Fruit fly (Drosophila melanogaster) whole organism, embryonic: Measurements from ENCODE around the gene Notum.

Source experiments
- Bgb ChIP-seq: fragments of 200-800 bp; sonication (Bioruptor generic); IDR thresholded peaks from 2 replicates; pipeline ENCODE4 v1.3.6; 2022; ENCODE audit warnings: missing biosample characterization, missing genetic modification characterization; ENCODE audit not compliant: partially characterized antibody
- CG11723 ChIP-seq: fragments of 200-800 bp; sonication (Bioruptor generic); optimal IDR thresholded peaks from 2 replicates; lab custom pipeline; 2017; ENCODE audit warnings: missing biosample characterization, mild to moderate bottlenecking, missing genetic modification characterization
- CG12071 ChIP-seq: fragments of 200-800 bp; sonication (Bioruptor generic); optimal IDR thresholded peaks from 3 replicates; lab custom pipeline; 2018; ENCODE audit warnings: missing biosample characterization, mild to moderate bottlenecking, missing genetic modification characterization
- CG1233 ChIP-seq: fragments of 200-800 bp; sonication (Bioruptor generic); optimal IDR thresholded peaks from 4 replicates; lab custom pipeline; 2018; ENCODE audit warnings: missing biosample characterization, mild to moderate bottlenecking, missing genetic modification characterization
- CG14441 ChIP-seq: fragments of 200-800 bp; sonication (Bioruptor generic); IDR thresholded peaks from 2 replicates; pipeline ENCODE4 v1.3.6; 2022; ENCODE audit warnings: missing biosample characterization, missing genetic modification characterization
- CG14710 ChIP-seq: fragments of 200-800 bp; sonication (Bioruptor generic); optimal IDR thresholded peaks from 3 replicates; lab custom pipeline; 2019; ENCODE audit warnings: missing biosample characterization, mild to moderate bottlenecking, missing genetic modification characterization, moderate library complexity
- CG1602 ChIP-seq: fragments of 200-800 bp; sonication (Bioruptor generic); optimal IDR thresholded peaks from 3 replicates; lab custom pipeline; 2016; ENCODE audit warnings: missing biosample characterization, missing genetic modification characterization
- CG16815 ChIP-seq: fragments of 200-800 bp; sonication (Bioruptor generic); optimal IDR thresholded peaks from 3 replicates; lab custom pipeline; 2017; ENCODE audit warnings: missing biosample characterization, mild to moderate bottlenecking, missing genetic modification characterization
- CG16863 ChIP-seq: fragments of 200-800 bp; sonication (Bioruptor generic); optimal IDR thresholded peaks from 3 replicates; lab custom pipeline; 2016; ENCODE audit warnings: missing biosample characterization, missing genetic modification characterization
- CG18262 ChIP-seq: fragments of 200-800 bp; optimal IDR thresholded peaks from 3 replicates; lab custom pipeline; 2019; ENCODE audit warnings: missing biosample characterization, mild to moderate bottlenecking, missing genetic modification characterization, moderate library complexity
- CG18599 ChIP-seq: fragments of 200-800 bp; sonication (Bioruptor generic); optimal IDR thresholded peaks from 3 replicates; lab custom pipeline; 2017; ENCODE audit warnings: missing biosample characterization, missing genetic modification characterization, mild to moderate bottlenecking, moderate library complexity, missing genetic modification reagents
- CG2120 ChIP-seq: fragments of 200-800 bp; sonication (Bioruptor generic); optimal IDR thresholded peaks from 3 replicates; lab custom pipeline; 2016; ENCODE audit warnings: missing biosample characterization, missing genetic modification characterization
- CG3281 ChIP-seq: fragments of 200-800 bp; sonication (Bioruptor generic); optimal IDR thresholded peaks from 3 replicates; lab custom pipeline; 2017; ENCODE audit warnings: missing biosample characterization, mild to moderate bottlenecking, missing genetic modification characterization
- CG33557 ChIP-seq: fragments of 200-800 bp; sonication (Bioruptor generic); optimal IDR thresholded peaks from 2 replicates; lab custom pipeline; 2019; ENCODE audit warnings: missing biosample characterization, mild to moderate bottlenecking, missing genetic modification characterization, moderate library complexity
- CG34422 ChIP-seq: fragments of 200-800 bp; sonication (Bioruptor generic); IDR thresholded peaks from 3 replicates; pipeline ENCODE4 v1.3.6; 2022; ENCODE audit warnings: missing biosample characterization, missing genetic modification characterization
- CG42726 ChIP-seq: fragments of 200-800 bp; sonication (Bioruptor generic); IDR thresholded peaks from 2 replicates; pipeline ENCODE4 v1.3.6; 2022; ENCODE audit warnings: missing biosample characterization, missing genetic modification characterization; ENCODE audit not compliant: partially characterized antibody
- CG4328 ChIP-seq: fragments of 200-800 bp; sonication (Bioruptor generic); optimal IDR thresholded peaks from 3 replicates; lab custom pipeline; 2017; ENCODE audit warnings: missing biosample characterization, missing genetic modification reagents, missing genetic modification characterization
- CG6683 ChIP-seq: fragments of 200-800 bp; sonication (Bioruptor generic); optimal IDR thresholded peaks from 2 replicates; lab custom pipeline; 2017; ENCODE audit warnings: missing biosample characterization, mild to moderate bottlenecking, missing genetic modification characterization, missing genetic modification reagents
- CG6689 ChIP-seq: fragments of 200-800 bp; sonication (Bioruptor generic); IDR thresholded peaks from 2 replicates; pipeline ENCODE4 v1.3.6; 2022; ENCODE audit warnings: missing biosample characterization, missing genetic modification characterization
- CG6791 ChIP-seq: fragments of 200-800 bp; sonication (Bioruptor generic); IDR thresholded peaks from 3 replicates; pipeline ENCODE4 v1.3.6; 2022; ENCODE audit warnings: missing biosample characterization, missing genetic modification characterization; ENCODE audit not compliant: partially characterized antibody
- CG7928 ChIP-seq: fragments of 200-800 bp; sonication (Bioruptor generic); optimal IDR thresholded peaks from 2 replicates; lab custom pipeline; 2017; ENCODE audit warnings: missing biosample characterization, mild to moderate bottlenecking, missing genetic modification characterization
- Drgx ChIP-seq: fragments of 200-800 bp; sonication (Bioruptor generic); IDR thresholded peaks from 2 replicates; pipeline ENCODE4 v1.3.6; 2022; ENCODE audit warnings: missing biosample characterization, missing genetic modification characterization
- Fer3 ChIP-seq: fragments of 200-800 bp; sonication (Bioruptor generic); optimal IDR thresholded peaks from 2 replicates; lab custom pipeline; 2018; ENCODE audit warnings: missing biosample characterization, mild to moderate bottlenecking, missing genetic modification characterization, moderate library complexity
- Hmr ChIP-seq: fragments of 200-800 bp; sonication (Bioruptor generic); optimal IDR thresholded peaks from 3 replicates; lab custom pipeline; 2017; ENCODE audit warnings: mild to moderate bottlenecking, missing biosample characterization, missing genetic modification reagents, missing genetic modification characterization
- Med ChIP-seq: fragments of 200-800 bp; sonication (Bioruptor generic); peaks from one replicate; lab custom pipeline; 2016; ENCODE audit warnings: missing biosample characterization, missing genetic modification characterization, mild to moderate bottlenecking, inconsistent platforms, moderate library complexity
- Pdp1 ChIP-seq, 2 experiments: fragments of 200-800 bp; sonication (Bioruptor generic); optimal IDR thresholded peaks; 3 replicates each; lab custom pipeline; 2016; ENCODE audit warnings: missing biosample characterization in 2 of 2, missing genetic modification characterization in 2 of 2, mild to moderate bottlenecking in 1 of 2, moderate library complexity in 1 of 2
- Scr ChIP-seq: fragments of 200-800 bp; sonication (Bioruptor generic); IDR thresholded peaks from 2 replicates; pipeline ENCODE4 v1.3.6; 2022; ENCODE audit warnings: missing biosample characterization, missing genetic modification characterization; ENCODE audit not compliant: partially characterized antibody
- Side ChIP-seq: fragments of 200-800 bp; sonication (Bioruptor generic); optimal IDR thresholded peaks from 2 replicates; lab custom pipeline; 2016; ENCODE audit warnings: missing biosample characterization, missing genetic modification characterization
- chm ChIP-seq: fragments of 200-800 bp; sonication (Bioruptor generic); IDR thresholded peaks from 2 replicates; pipeline ENCODE4 v1.3.6; 2022; ENCODE audit warnings: missing biosample characterization, missing genetic modification characterization
- ci ChIP-seq: fragments of 200-800 bp; sonication (Bioruptor generic); IDR thresholded peaks from 3 replicates; pipeline ENCODE4 v1.3.6; 2022; ENCODE audit warnings: missing biosample characterization, missing genetic modification characterization
- disco-r ChIP-seq: fragments of 200-800 bp; sonication (Bioruptor generic); optimal IDR thresholded peaks from 2 replicates; lab custom pipeline; 2016; ENCODE audit warnings: missing biosample characterization, missing genetic modification characterization
- gfzf ChIP-seq: fragments of 200-800 bp; sonication (Bioruptor generic); optimal IDR thresholded peaks from 2 replicates; lab custom pipeline; 2016; ENCODE audit warnings: missing biosample characterization, mild to moderate bottlenecking, missing genetic modification characterization, moderate library complexity
- hbn ChIP-seq: fragments of 200-800 bp; sonication (Bioruptor generic); IDR thresholded peaks from 2 replicates; pipeline ENCODE4 v1.3.6; 2022; ENCODE audit warnings: missing biosample characterization, missing genetic modification characterization; ENCODE audit not compliant: partially characterized antibody
- jing ChIP-seq: fragments of 200-800 bp; sonication (Bioruptor generic); optimal IDR thresholded peaks from 2 replicates; lab custom pipeline; 2018; ENCODE audit warnings: missing biosample characterization, mild to moderate bottlenecking, missing genetic modification characterization
- kni ChIP-seq: fragments of 200-800 bp; sonication (Bioruptor generic); optimal IDR thresholded peaks from 3 replicates; lab custom pipeline; 2017; ENCODE audit warnings: mild to moderate bottlenecking, missing biosample characterization, missing genetic modification reagents, missing genetic modification characterization
- lab ChIP-seq: fragments of 200-800 bp; sonication (Bioruptor generic); optimal IDR thresholded peaks from 3 replicates; lab custom pipeline; 2017; ENCODE audit warnings: missing biosample characterization, missing genetic modification characterization, mild to moderate bottlenecking, moderate library complexity, missing genetic modification reagents
- lbe ChIP-seq: fragments of 200-800 bp; sonication (Bioruptor generic); optimal IDR thresholded peaks from 2 replicates; lab custom pipeline; 2016; ENCODE audit warnings: missing biosample characterization, mild to moderate bottlenecking, missing genetic modification characterization
- nerfin-2 ChIP-seq: fragments of 200-800 bp; sonication (Bioruptor generic); IDR thresholded peaks from 2 replicates; pipeline ENCODE4 v1.3.6; 2022; ENCODE audit warnings: missing biosample characterization, missing genetic modification characterization; ENCODE audit not compliant: partially characterized antibody
- nom ChIP-seq: fragments of 200-800 bp; sonication (Bioruptor generic); optimal IDR thresholded peaks from 2 replicates; lab custom pipeline; 2017; ENCODE audit warnings: missing biosample characterization, missing genetic modification characterization, mild to moderate bottlenecking, moderate library complexity, missing genetic modification reagents
- odd ChIP-seq: fragments of 200-800 bp; sonication (Bioruptor generic); optimal IDR thresholded peaks from 2 replicates; lab custom pipeline; 2017; ENCODE audit warnings: missing biosample characterization, mild to moderate bottlenecking, missing genetic modification characterization
- rib ChIP-seq: fragments of 200-800 bp; sonication (Bioruptor generic); IDR thresholded peaks from 2 replicates; pipeline ENCODE4 v1.3.6; 2022; ENCODE audit warnings: missing biosample characterization, missing genetic modification characterization
- sens ChIP-seq: fragments of 200-800 bp; sonication (Bioruptor generic); peaks from one replicate; lab custom pipeline; 2016; ENCODE audit warnings: missing biosample characterization, missing genetic modification characterization
- tap ChIP-seq: fragments of 200-800 bp; optimal IDR thresholded peaks from 3 replicates; lab custom pipeline; 2019; ENCODE audit warnings: missing biosample characterization, mild to moderate bottlenecking, missing genetic modification characterization, moderate library complexity
- trh ChIP-seq: fragments of 200-800 bp; sonication (Bioruptor generic); optimal IDR thresholded peaks from 2 replicates; lab custom pipeline; 2016; ENCODE audit warnings: missing biosample characterization, missing genetic modification characterization
- vfl ChIP-seq: fragments of 200-800 bp; sonication (Bioruptor generic); optimal IDR thresholded peaks from 2 replicates; lab custom pipeline; 2016; ENCODE audit warnings: missing biosample characterization, missing genetic modification characterization
- z ChIP-seq: fragments of 200-800 bp; sonication (Bioruptor generic); IDR thresholded peaks from 3 replicates; pipeline ENCODE4 v1.3.6; 2022; ENCODE audit warnings: missing biosample characterization, missing genetic modification characterization
- zfh1 ChIP-seq: fragments of 200-800 bp; sonication (Bioruptor generic); IDR thresholded peaks from 3 replicates; pipeline ENCODE4 v1.3.6; 2022; ENCODE audit warnings: missing biosample characterization, missing genetic modification characterization

Gene Notum

DNA sequence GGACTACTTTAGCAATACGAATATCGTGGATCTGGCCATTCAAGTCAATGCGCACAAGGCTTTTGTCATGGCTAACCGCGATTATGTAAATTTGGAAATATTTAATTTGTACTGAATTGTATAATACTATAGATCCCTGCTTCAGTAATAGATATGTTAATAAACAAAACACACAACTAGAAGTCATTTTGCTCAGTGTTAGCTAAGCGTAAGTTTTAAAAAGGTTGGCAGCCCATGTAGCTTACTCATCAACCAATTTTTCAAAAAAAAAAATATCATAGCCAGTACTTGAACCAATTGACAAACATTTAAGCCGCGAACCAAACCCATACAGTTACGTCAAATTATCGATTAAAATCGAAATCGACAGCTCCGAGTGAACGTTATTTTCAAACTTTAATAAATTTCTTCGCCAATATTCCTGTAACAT lies 13.8 kb downstream of the Notum start (continued):
- peak; percentile 27 for TF ChIP-seq jing (GFP tag; lab: Kevin White, UChicago)
- TF ChIP-seq CG14710 (tag; lab: Kevin White, UChicago) = peak; percentile 90
- peak; percentile 71 for TF ChIP-seq Side (GFP tag; lab: Kevin White, UChicago)
- peak; percentile 43 for TF ChIP-seq CG1602 (GFP tag; lab: Kevin White, UChicago)
- peak; percentile 93 for TF ChIP-seq Hmr (GFP tag; lab: Kevin White, UChicago)
- TF ChIP-seq Scr = peak; percentile 52
- TF ChIP-seq CG16863 (GFP tag; lab: Kevin White, UChicago) = peak; percentile 56
- TF ChIP-seq CG7928 (GFP tag; lab: Kevin White, UChicago) = peak; percentile 37
- no peak for TF ChIP-seq CG4328 (GFP tag; lab: Kevin White, UChicago)
- peak; percentile 50 for TF ChIP-seq CG6683 (GFP tag; lab: Kevin White, UChicago)
- peak; percentile 72 for TF ChIP-seq CG18262 (tag; lab: Kevin White, UChicago)
- peak; percentile 67 for TF ChIP-seq gfzf
- TF ChIP-seq CG16815 (GFP tag; lab: Kevin White, UChicago) = peak; percentile 39
- peak; percentile 45 for TF ChIP-seq CG11723 (GFP tag; lab: Kevin White, UChicago)
- TF ChIP-seq Fer3 (tag; lab: Kevin White, UChicago) = peak; percentile 76
- no peak for TF ChIP-seq CG42726 (GFP tag; lab: Robert Waterston, UW)
- TF ChIP-seq CG1233 (GFP tag; lab: Kevin White, UChicago) = peak; percentile 53

DNA sequence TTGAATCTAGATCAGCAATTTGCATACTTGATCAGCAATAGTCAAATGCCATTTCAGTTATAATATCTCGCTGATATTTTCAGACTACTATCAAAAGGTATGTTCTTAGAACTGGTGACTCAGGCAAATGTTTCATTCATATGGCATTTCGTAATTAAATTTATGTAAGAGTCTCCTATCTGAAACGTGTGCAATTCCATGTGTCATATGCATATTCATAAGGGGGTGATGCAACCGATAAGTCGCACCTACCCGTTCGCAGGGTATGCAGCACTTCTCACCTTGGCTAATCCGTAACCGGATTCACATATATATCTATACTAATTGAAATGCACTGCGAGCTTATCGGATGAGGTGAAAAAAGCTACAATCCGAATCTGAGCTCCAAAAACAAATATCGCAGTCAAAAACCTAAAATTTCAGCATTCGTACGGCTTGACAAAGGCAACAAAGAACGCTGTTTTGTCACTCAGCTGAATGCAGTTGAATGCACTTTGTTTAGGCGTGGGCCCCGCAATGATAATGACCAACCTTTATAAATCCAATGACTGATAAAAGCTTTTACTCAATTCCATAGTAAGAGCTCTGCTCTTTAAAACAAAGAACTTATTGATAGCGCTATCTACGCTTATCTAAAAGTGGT lies 14.5 kb downstream of the Notum start:
- TF ChIP-seq kni (GFP tag; lab: Kevin White, UChicago) (peak; percentile 47), CG3281 (GFP tag; lab: Kevin White, UChicago) (no peak), z (0 out of 3 replicates have a peak, but pooled peaks have one; percentile 47), odd (GFP tag; lab: Kevin White, UChicago) (no peak), trh (no peak), tap (tag; lab: Kevin White, UChicago) (peak; percentile 4), chm (GFP tag; lab: Robert Waterston, UW) (0 out of 2 replicates have a peak, but pooled peaks have one; percentile 48), disco-r (GFP tag; lab: Kevin White, UChicago) (no peak), ci (peak; percentile 59; the same call in 1 of the 3 replicates), CG14441 (GFP tag; lab: Robert Waterston, UW) (peak; percentile 21; the same call in 1 of the 2 replicates), CG2120 (GFP tag; lab: Kevin White, UChicago) (no peak), vfl (no peak), lbe (GFP tag; lab: Kevin White, UChicago) (peak; percentile 43), zfh1 (peak; percentile 43; the same call in 1 of the 3 replicates), CG6791 (0 out of 3 replicates have a peak, but pooled peaks have one; percentile 17), lab (GFP tag; lab: Kevin White, UChicago) (peak; percentile 22), CG12071 (GFP tag; lab: Kevin White, UChicago) (peak; percentile 2), rib (GFP tag; lab: Robert Waterston, UW) (0 out of 2 replicates have a peak, but pooled peaks have one; percentile 8), Bgb (GFP tag; lab: Robert Waterston, UW) (peak; percentile 19; the same call in 1 of the 2 replicates), nom (GFP tag; lab: Kevin White, UChicago) (peak; percentile 45), CG34422 (0 out of 3 replicates have a peak, but pooled peaks have one; percentile 30), Med (peak; percentile 78), Pdp1 (GFP tag; optimal IDR thresholded peaks at IDR 0.05; lab: Kevin White, UChicago) (peak in 1 of 2 experiments; percentile 66), CG6689 (GFP tag; lab: Robert Waterston, UW) (peak; percentile 41; the same call in 1 of the 2 replicates), nerfin-2 (0 out of 2 replicates have a peak, but pooled peaks have one; percentile 15), CG18599 (GFP tag; lab: Kevin White, UChicago) (peak; percentile 9), Drgx (GFP tag; lab: Robert Waterston, UW) (peak; percentile 51), hbn (GFP tag; lab: Robert Waterston, UW) (no peak), sens (GFP tag; lab: Kevin White, UChicago) (peak; percentile 70), CG33557 (GFP tag; lab: Kevin White, UChicago) (no peak)
